Fruit fly (Drosophila melanogaster) whole organism, adult: Measurements from ENCODE around the gene Gclm.

Experiments used
- CG12768 ChIP-seq: fragments of 200-800 bp; sonication (Bioruptor generic); optimal IDR thresholded peaks from 2 replicates; lab custom pipeline; 2017; ENCODE audit warnings: missing biosample characterization, missing genetic modification characterization, mild to moderate bottlenecking, moderate library complexity, missing genetic modification reagents
- CG1620 ChIP-seq: fragments of 200-800 bp; sonication (Bioruptor generic); optimal IDR thresholded peaks from 2 replicates; lab custom pipeline; 2016; ENCODE audit warnings: missing biosample characterization, missing genetic modification characterization
- Clk ChIP-seq: fragments of 200-800 bp; sonication (Bioruptor generic); optimal IDR thresholded peaks from 2 replicates; lab custom pipeline; 2017; ENCODE audit warnings: missing biosample characterization, missing genetic modification characterization
- Crg-1 ChIP-seq: fragments of 200-800 bp; sonication (Bioruptor generic); optimal IDR thresholded peaks from 2 replicates; lab custom pipeline; 2016; ENCODE audit warnings: missing biosample characterization, missing genetic modification characterization
- Hr96 ChIP-seq: fragments of 200-800 bp; sonication (Bioruptor generic); optimal IDR thresholded peaks from 2 replicates; lab custom pipeline; 2016; ENCODE audit warnings: missing biosample characterization, missing genetic modification characterization
- Mnt ChIP-seq: fragments of 200-800 bp; sonication (Bioruptor generic); optimal IDR thresholded peaks from 2 replicates; lab custom pipeline; 2016; ENCODE audit warnings: missing biosample characterization, mild to moderate bottlenecking, missing genetic modification characterization
- cic ChIP-seq: fragments of 200-800 bp; sonication (Bioruptor generic); optimal IDR thresholded peaks from 2 replicates; lab custom pipeline; 2017; ENCODE audit warnings: missing biosample characterization, mild to moderate bottlenecking, missing genetic modification characterization, moderate library complexity
- kay ChIP-seq: fragments of 200-800 bp; sonication (Bioruptor generic); peaks from one replicate; lab custom pipeline; 2016; ENCODE audit warnings: missing biosample characterization, missing genetic modification characterization, borderline replicate concordance
- tj ChIP-seq: fragments of 200-800 bp; sonication (Bioruptor generic); optimal IDR thresholded peaks from 3 replicates; lab custom pipeline; 2017; ENCODE audit warnings: missing biosample characterization, mild to moderate bottlenecking, missing genetic modification characterization, moderate library complexity

The Gclm gene

DNA sequence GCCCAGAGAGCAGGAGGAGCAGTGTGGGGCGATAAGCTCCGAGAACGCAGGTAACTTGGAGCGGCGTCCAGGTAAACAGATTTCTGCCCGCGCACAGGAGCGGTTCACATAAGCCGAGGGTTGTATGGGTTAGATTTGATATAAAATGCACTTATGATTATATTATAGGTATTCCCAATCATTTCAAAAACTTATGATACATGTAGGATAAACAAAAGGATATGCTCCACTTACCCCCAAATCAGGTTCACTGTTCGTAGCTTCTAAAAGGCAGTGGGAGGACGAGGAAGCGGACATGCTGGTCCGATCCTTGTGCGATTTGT lies 49.8 kb downstream of the Gclm start:
- TF ChIP-seq Hr96 (no peak), cic (no peak), CG12768 (GFP tag; lab: Kevin White, UChicago) (no peak), kay (GFP tag; lab: Kevin White, UChicago) (no peak)

- TF ChIP-seq CG12768 (GFP tag; lab: Kevin White, UChicago): no peak
- TF ChIP-seq CG1620 (GFP tag; lab: Kevin White, UChicago): no peak
- TF ChIP-seq Clk (GFP tag; lab: Kevin White, UChicago): no peak
- TF ChIP-seq tj (GFP tag; lab: Kevin White, UChicago): peak; percentile 83
- no peak for TF ChIP-seq Mnt (GFP tag; lab: Kevin White, UChicago)
- TF ChIP-seq Crg-1 (GFP tag; lab: Kevin White, UChicago): no peak
- TF ChIP-seq cic: peak; percentile 39
Observed at dm6 chr3R:22635684-22636566, 50.4 kb downstream of the Gclm start.
